Fruit fly (Drosophila melanogaster) whole organism, embryonic: ENCODE measurements around the gene CG8369.

Experiments
- BEAF-32 ChIP-seq: fragments of 200-800 bp; sonication (Bioruptor generic); optimal IDR thresholded peaks from 3 replicates; lab custom pipeline; 2017; ENCODE audit warnings: missing biosample characterization, missing genetic modification characterization, mild to moderate bottlenecking, moderate library complexity, missing genetic modification reagents
- CG10321 ChIP-seq: fragments of 200-800 bp; sonication (Bioruptor generic); IDR thresholded peaks from 2 replicates; pipeline ENCODE4 v1.3.6; 2022; ENCODE audit warnings: missing biosample characterization, missing genetic modification characterization
- CG11085 ChIP-seq: fragments of 200-800 bp; sonication (Bioruptor generic); IDR thresholded peaks from 2 replicates; pipeline ENCODE4 v1.3.6; 2022; ENCODE audit warnings: missing biosample characterization, missing genetic modification characterization
- CG1233 ChIP-seq: fragments of 200-800 bp; sonication (Bioruptor generic); optimal IDR thresholded peaks from 4 replicates; lab custom pipeline; 2018; ENCODE audit warnings: missing biosample characterization, mild to moderate bottlenecking, missing genetic modification characterization
- CG13123 ChIP-seq: fragments of 200-800 bp; sonication (Bioruptor generic); optimal IDR thresholded peaks from 2 replicates; lab custom pipeline; 2016; ENCODE audit warnings: missing biosample characterization, missing genetic modification characterization
- CG13287 ChIP-seq: fragments of 200-800 bp; sonication (Bioruptor generic); IDR thresholded peaks from 2 replicates; pipeline ENCODE4 v1.3.6; 2022; ENCODE audit warnings: missing biosample characterization, missing genetic modification characterization; ENCODE audit not compliant: partially characterized antibody
- CG13424 ChIP-seq: fragments of 200-800 bp; sonication (Bioruptor generic); optimal IDR thresholded peaks from 2 replicates; lab custom pipeline; 2019; ENCODE audit warnings: missing biosample characterization, mild to moderate bottlenecking, missing genetic modification characterization, moderate library complexity
- CG15514 ChIP-seq: fragments of 200-800 bp; sonication (Bioruptor generic); optimal IDR thresholded peaks from 3 replicates; lab custom pipeline; 2017; ENCODE audit warnings: missing biosample characterization, missing genetic modification characterization, mild to moderate bottlenecking, moderate library complexity, missing genetic modification reagents
- CG16779 ChIP-seq: fragments of 200-800 bp; sonication (Bioruptor generic); IDR thresholded peaks from 2 replicates; pipeline ENCODE4 v1.3.6; 2022; ENCODE audit warnings: missing biosample characterization, missing genetic modification characterization
- CG16815 ChIP-seq: fragments of 200-800 bp; sonication (Bioruptor generic); optimal IDR thresholded peaks from 3 replicates; lab custom pipeline; 2017; ENCODE audit warnings: missing biosample characterization, mild to moderate bottlenecking, missing genetic modification characterization
- CG18262 ChIP-seq: fragments of 200-800 bp; optimal IDR thresholded peaks from 3 replicates; lab custom pipeline; 2019; ENCODE audit warnings: missing biosample characterization, mild to moderate bottlenecking, missing genetic modification characterization, moderate library complexity
- CG2199 ChIP-seq: fragments of 200-800 bp; sonication (Bioruptor generic); IDR thresholded peaks from 3 replicates; pipeline ENCODE4 v1.3.6; 2022; ENCODE audit warnings: missing biosample characterization, missing genetic modification characterization
- CG2202 ChIP-seq: fragments of 200-800 bp; sonication (Bioruptor generic); optimal IDR thresholded peaks from 2 replicates; lab custom pipeline; 2018; ENCODE audit warnings: missing biosample characterization, mild to moderate bottlenecking, missing genetic modification characterization
- CG2875 ChIP-seq: fragments of 200-800 bp; sonication (Bioruptor generic); optimal IDR thresholded peaks from 2 replicates; lab custom pipeline; 2017; ENCODE audit warnings: missing biosample characterization, mild to moderate bottlenecking, missing genetic modification characterization, missing genetic modification reagents
- CG32772 ChIP-seq: fragments of 200-800 bp; sonication (Bioruptor generic); IDR thresholded peaks from 2 replicates; pipeline ENCODE4 v1.3.6; 2022; ENCODE audit warnings: missing biosample characterization, missing genetic modification characterization
- CG3847 ChIP-seq: fragments of 200-800 bp; sonication (Bioruptor generic); IDR thresholded peaks from 2 replicates; pipeline ENCODE4 v1.3.6; 2022; ENCODE audit warnings: missing biosample characterization, missing genetic modification characterization
- CG43689 ChIP-seq: fragments of 200-800 bp; sonication (Bioruptor generic); IDR thresholded peaks from 2 replicates; pipeline ENCODE4 v1.3.6; 2022; ENCODE audit warnings: missing biosample characterization, missing genetic modification characterization
- CG4424 ChIP-seq: fragments of 200-800 bp; sonication (Bioruptor generic); optimal IDR thresholded peaks from 3 replicates; lab custom pipeline; 2016; ENCODE audit warnings: missing biosample characterization, missing genetic modification characterization
- CG6813 ChIP-seq: fragments of 200-800 bp; sonication (Bioruptor generic); optimal IDR thresholded peaks from 2 replicates; lab custom pipeline; 2017; ENCODE audit warnings: missing biosample characterization, missing genetic modification characterization, mild to moderate bottlenecking, moderate library complexity, missing genetic modification reagents
- CG7745 ChIP-seq: fragments of 200-800 bp; sonication (Bioruptor generic); optimal IDR thresholded peaks from 2 replicates; lab custom pipeline; 2018; ENCODE audit warnings: missing biosample characterization, mild to moderate bottlenecking, missing genetic modification characterization, moderate library complexity
- Dad ChIP-seq: fragments of 200-800 bp; sonication (Bioruptor generic); optimal IDR thresholded peaks from 3 replicates; lab custom pipeline; 2016; ENCODE audit warnings: missing biosample characterization, missing genetic modification characterization
- Deaf1 ChIP-seq: fragments of 200-800 bp; optimal IDR thresholded peaks from 3 replicates; lab custom pipeline; 2019; ENCODE audit warnings: missing biosample characterization, mild to moderate bottlenecking, missing genetic modification characterization, moderate library complexity
- Drgx ChIP-seq: fragments of 200-800 bp; sonication (Bioruptor generic); IDR thresholded peaks from 2 replicates; pipeline ENCODE4 v1.3.6; 2022; ENCODE audit warnings: missing biosample characterization, missing genetic modification characterization
- H2.0 ChIP-seq: fragments of 200-800 bp; sonication (Bioruptor generic); IDR thresholded peaks from 2 replicates; pipeline ENCODE4 v1.3.6; 2022; ENCODE audit warnings: missing biosample characterization, missing genetic modification characterization
- Hmr ChIP-seq: fragments of 200-800 bp; sonication (Bioruptor generic); optimal IDR thresholded peaks from 3 replicates; lab custom pipeline; 2017; ENCODE audit warnings: mild to moderate bottlenecking, missing biosample characterization, missing genetic modification reagents, missing genetic modification characterization
- Lpt ChIP-seq: fragments of >200 bp; optimal IDR thresholded peaks from 2 replicates; lab custom pipeline; 2018; ENCODE audit warnings: missing biosample characterization, missing genetic modification characterization
- MBD-R2 ChIP-seq: fragments of 200-800 bp; sonication (Bioruptor generic); IDR thresholded peaks from 2 replicates; pipeline ENCODE4 v1.3.6; 2022; ENCODE audit warnings: missing biosample characterization, missing genetic modification characterization
- NfI ChIP-seq: fragments of 200-800 bp; sonication (Bioruptor generic); optimal IDR thresholded peaks from 3 replicates; lab custom pipeline; 2018; ENCODE audit warnings: missing biosample characterization, mild to moderate bottlenecking, missing genetic modification characterization, moderate library complexity
- Ravus ChIP-seq: fragments of 200-800 bp; sonication (Bioruptor generic); IDR thresholded peaks from 2 replicates; pipeline ENCODE4 v1.3.6; 2022; ENCODE audit warnings: missing biosample characterization, missing genetic modification characterization
- Sox102F ChIP-seq: fragments of 200-800 bp; sonication (Bioruptor generic); optimal IDR thresholded peaks from 2 replicates; lab custom pipeline; 2018; ENCODE audit warnings: missing biosample characterization, mild to moderate bottlenecking, missing genetic modification characterization, moderate library complexity
- az2 ChIP-seq: fragments of 200-800 bp; sonication (Bioruptor generic); optimal IDR thresholded peaks from 3 replicates; lab custom pipeline; 2016; ENCODE audit warnings: missing biosample characterization, missing genetic modification characterization
- bab2 ChIP-seq: fragments of 200-800 bp; sonication (Bioruptor generic); optimal IDR thresholded peaks from 2 replicates; lab custom pipeline; 2016; ENCODE audit warnings: missing biosample characterization, missing genetic modification characterization
- bsh ChIP-seq, 2 experiments: fragments of 200-800 bp; sonication (Bioruptor generic); optimal IDR thresholded peaks; 2 replicates each; lab custom pipeline; 2017 to 2018; ENCODE audit warnings: mild to moderate bottlenecking in 2 of 2, missing biosample characterization in 2 of 2, missing genetic modification characterization in 2 of 2, moderate library complexity in 1 of 2
- btn ChIP-seq: fragments of 200-800 bp; sonication (Bioruptor generic); optimal IDR thresholded peaks from 2 replicates; lab custom pipeline; 2016; ENCODE audit warnings: missing biosample characterization, missing genetic modification characterization
- crp ChIP-seq, 2 experiments: fragments of 200-800 bp; sonication (Bioruptor generic); optimal IDR thresholded peaks; 2 replicates in 1 of 2; 3 replicates in 1 of 2; lab custom pipeline; 2017; ENCODE audit warnings: missing biosample characterization in 2 of 2, missing genetic modification characterization in 2 of 2, mild to moderate bottlenecking in 1 of 2, moderate library complexity in 1 of 2
- eyg ChIP-seq: fragments of 200-800 bp; sonication (Bioruptor generic); optimal IDR thresholded peaks from 3 replicates; lab custom pipeline; 2016; ENCODE audit warnings: missing biosample characterization, missing genetic modification characterization
- fu2 ChIP-seq: fragments of 200-800 bp; sonication (Bioruptor generic); optimal IDR thresholded peaks from 2 replicates; lab custom pipeline; 2016; ENCODE audit warnings: missing biosample characterization, missing genetic modification characterization
- gce ChIP-seq: fragments of 200-800 bp; sonication (Bioruptor generic); IDR thresholded peaks from 3 replicates; pipeline ENCODE4 v1.3.6; 2022; ENCODE audit warnings: missing biosample characterization, missing genetic modification characterization
- gsb ChIP-seq: fragments of 200-800 bp; sonication (Bioruptor generic); IDR thresholded peaks from 2 replicates; pipeline ENCODE4 v1.3.6; 2022; ENCODE audit warnings: missing biosample characterization, missing genetic modification characterization
- gsb-n ChIP-seq: fragments of 200-800 bp; sonication (Bioruptor generic); optimal IDR thresholded peaks from 3 replicates; lab custom pipeline; 2018; ENCODE audit warnings: missing biosample characterization, mild to moderate bottlenecking, missing genetic modification characterization
- ind ChIP-seq: fragments of 200-800 bp; sonication (Bioruptor generic); optimal IDR thresholded peaks from 3 replicates; lab custom pipeline; 2016; ENCODE audit warnings: missing biosample characterization, missing genetic modification characterization
- knrl ChIP-seq: fragments of 200-800 bp; sonication (Bioruptor generic); IDR thresholded peaks from 3 replicates; pipeline ENCODE4 v1.3.6; 2022; ENCODE audit warnings: missing biosample characterization, missing genetic modification characterization; ENCODE audit not compliant: partially characterized antibody
- lab ChIP-seq: fragments of 200-800 bp; sonication (Bioruptor generic); optimal IDR thresholded peaks from 3 replicates; lab custom pipeline; 2017; ENCODE audit warnings: missing biosample characterization, missing genetic modification characterization, mild to moderate bottlenecking, moderate library complexity, missing genetic modification reagents
- otp ChIP-seq: fragments of 200-800 bp; sonication (Bioruptor generic); IDR thresholded peaks from 3 replicates; pipeline ENCODE4, ENCODE4 v1.3.6; 2022; ENCODE audit warnings: missing biosample characterization, missing genetic modification characterization
- pan ChIP-seq, 4 experiments: fragments of >200 bp in 3 of 4; fragments of 200-800 bp in 1 of 4; sonication (Bioruptor generic) in 1 of 4; optimal IDR thresholded peaks in 3 of 4; IDR thresholded peaks in 1 of 4; 2 replicates each; pipeline versions ENCODE4 v1.3.6 to Lab custom; 2017 to 2022; ENCODE audit warnings: missing biosample characterization in 2 of 4, missing genetic modification characterization in 2 of 4, mixed read lengths in 1 of 4
- pho ChIP-seq: fragments of 200-800 bp; sonication (Bioruptor generic); optimal IDR thresholded peaks from 2 replicates; lab custom pipeline; 2016; ENCODE audit warnings: missing biosample characterization, missing genetic modification characterization
- stc ChIP-seq: fragments of 200-800 bp; sonication (Bioruptor generic); IDR thresholded peaks from 2 replicates; pipeline ENCODE4 v1.3.6; 2022; ENCODE audit warnings: missing biosample characterization, missing genetic modification characterization
- unpg ChIP-seq: fragments of 200-800 bp; sonication (Bioruptor generic); optimal IDR thresholded peaks from 3 replicates; lab custom pipeline; 2018; ENCODE audit warnings: missing biosample characterization, mild to moderate bottlenecking, missing genetic modification characterization, moderate library complexity
- wek ChIP-seq: fragments of 200-800 bp; sonication (Bioruptor generic); optimal IDR thresholded peaks from 3 replicates; lab custom pipeline; 2018; ENCODE audit warnings: missing biosample characterization, mild to moderate bottlenecking, missing genetic modification characterization, moderate library complexity

CG8369 gene

DNA sequence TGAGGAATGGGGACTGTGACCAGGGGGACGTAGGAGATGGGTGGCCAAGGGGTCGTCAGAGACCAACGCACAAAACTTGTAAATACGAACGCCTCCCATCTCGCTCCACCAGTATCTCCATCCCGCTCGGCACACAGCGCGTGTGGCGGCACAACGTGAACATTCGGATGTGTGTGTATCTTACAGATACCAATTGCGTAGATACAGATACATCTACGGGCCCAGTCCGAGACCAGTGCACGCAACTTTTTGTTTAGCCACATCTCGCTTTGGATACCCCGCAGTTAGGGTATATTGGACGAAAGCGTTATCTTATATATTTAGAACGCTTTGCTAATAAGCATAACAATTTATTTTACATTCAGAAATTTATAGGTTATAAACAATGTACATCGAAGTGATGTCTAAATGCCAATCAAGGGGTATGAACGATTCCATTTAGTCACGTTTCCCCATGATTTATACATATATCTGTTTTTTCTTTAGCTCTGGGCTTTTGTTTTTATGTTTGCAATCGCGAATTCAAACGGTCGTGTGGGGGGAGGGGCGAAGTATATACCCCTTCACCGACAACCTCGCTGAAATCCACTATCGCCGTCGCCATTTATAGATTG lies 10.4 kb upstream of the CG8369 start (continued):
- TF ChIP-seq gsb (GFP tag; lab: Robert Waterston, UW) (peak; percentile 98), otp (GFP tag; lab: Robert Waterston, UW) (peak; percentile 99), CG16815 (peak; percentile 99), CG6813 (peak; percentile 98), fu2 (GFP tag; lab: Kevin White, UChicago) (peak; percentile 98), Sox102F (GFP tag; lab: Kevin White, UChicago) (peak; percentile 99), CG4424 (GFP tag; lab: Kevin White, UChicago) (peak; percentile 99), CG7745 (peak; percentile 89), lab (GFP tag; lab: Kevin White, UChicago) (peak; percentile 100), ind (GFP tag; lab: Kevin White, UChicago) (peak; percentile 99), pan (optimal IDR thresholded peaks at IDR 0.05; lab: Kevin White, UChicago) (no peak), pan (GFP tag; optimal IDR thresholded peaks at IDR 0.05 in 1 of 2, IDR thresholded peaks at IDR 0.05 in 1 of 2) (peak in 1 of 2 experiments; percentile 99), unpg (GFP tag; lab: Kevin White, UChicago) (peak; percentile 99), CG13424 (tag; lab: Kevin White, UChicago) (peak; percentile 99), Dad (GFP tag; lab: Kevin White, UChicago) (peak; percentile 99), az2 (GFP tag; lab: Kevin White, UChicago) (peak; percentile 99), CG16779 (GFP tag; lab: Robert Waterston, UW) (peak; percentile 98), CG13123 (GFP tag; lab: Kevin White, UChicago) (peak; percentile 97), gce (GFP tag; lab: Robert Waterston, UW) (peak; percentile 98), bsh (GFP tag; optimal IDR thresholded peaks at IDR 0.05; lab: Kevin White, UChicago) (peak; percentile 96 to 99), NfI (GFP tag; lab: Kevin White, UChicago) (peak; percentile 99), Hmr (GFP tag; lab: Kevin White, UChicago) (peak; percentile 100), Deaf1 (tag; lab: Kevin White, UChicago) (peak; percentile 88), Ravus (GFP tag; lab: Robert Waterston, UW) (peak; percentile 98), eyg (GFP tag; lab: Kevin White, UChicago) (peak; percentile 98), bab2 (peak; percentile 99), CG18262 (tag; lab: Kevin White, UChicago) (peak; percentile 98), BEAF-32 (GFP tag; lab: Kevin White, UChicago) (peak; percentile 32), gsb-n (tag; lab: Kevin White, UChicago) (peak; percentile 97), CG1233 (GFP tag; lab: Kevin White, UChicago) (peak; percentile 98), wek (GFP tag; lab: Kevin White, UChicago) (peak; percentile 95), CG2875 (GFP tag; lab: Kevin White, UChicago) (peak; percentile 98), CG2202 (tag; lab: Kevin White, UChicago) (peak; percentile 94), MBD-R2 (GFP tag; lab: Robert Waterston, UW) (peak; percentile 99), Drgx (GFP tag; lab: Robert Waterston, UW) (peak; percentile 99), CG32772 (peak; percentile 98), CG13287 (peak; percentile 35; the same call in 1 of the 2 replicates), CG43689 (GFP tag; lab: Robert Waterston, UW) (peak; percentile 97), crp (GFP tag; optimal IDR thresholded peaks at IDR 0.05; lab: Kevin White, UChicago) (peak; percentile 38 to 74), H2.0 (peak; percentile 99), stc (GFP tag; lab: Robert Waterston, UW) (peak; percentile 98), CG3847 (GFP tag; lab: Robert Waterston, UW) (peak; percentile 99), pho (GFP tag; lab: Kevin White, UChicago) (peak; percentile 99), CG15514 (peak; percentile 95), CG11085 (GFP tag; lab: Robert Waterston, UW) (peak; percentile 98), CG10321 (peak; percentile 85), btn (GFP tag; lab: Kevin White, UChicago) (peak; percentile 97), Lpt (GFP tag; lab: Kevin White, UChicago) (no peak), knrl (GFP tag; lab: Robert Waterston, UW) (no peak), CG2199 (GFP tag; lab: Robert Waterston, UW) (peak; percentile 98)
